Worm (Caenorhabditis elegans): ENCODE data around the gene best-14.
A peak's percentile ranks its signal among the peaks of the same experiment; 100 is the strongest.

best-14 gene

DNA sequence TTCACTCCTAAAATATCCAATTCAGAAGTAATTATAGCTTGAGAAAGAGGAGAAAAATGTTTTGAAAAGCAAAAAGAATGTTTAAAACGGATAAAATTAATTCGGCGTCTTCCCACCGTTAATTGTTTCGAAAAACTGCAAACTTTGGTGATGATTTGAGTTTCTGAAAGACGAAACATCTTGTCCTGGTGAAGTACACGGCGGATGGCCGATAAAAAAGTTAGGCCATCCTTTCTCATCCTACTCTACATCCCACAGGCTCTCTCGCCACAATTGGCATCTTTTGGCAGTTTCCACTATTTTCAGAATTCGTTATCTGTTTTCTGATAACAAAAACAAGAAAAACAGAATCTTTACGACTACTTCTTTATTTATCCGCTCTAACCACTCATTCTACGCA lies 31.9 kb upstream of the best-14 start, which contains the start of the genes C35A5.8 and hda-11 (continued):
- TF ChIP-seq egl-27 (tag; optimal IDR thresholded peaks at IDR 0.05) (no peak), alr-1 (tag; optimal IDR thresholded peaks at IDR 0.05; ENCODE audit: borderline replicate concordance) (no peak), mef-2 (tag; optimal IDR thresholded peaks at IDR 0.05) (no peak), dsc-1 (tag; optimal IDR thresholded peaks at IDR 0.05) (peak; percentile 88), vab-15 (tag; optimal IDR thresholded peaks at IDR 0.05) (no peak), nhr-77 (tag; optimal IDR thresholded peaks at IDR 0.05) (no peak), nhr-11 (tag; optimal IDR thresholded peaks at IDR 0.05) (no peak), ceh-82 (tag; optimal IDR thresholded peaks at IDR 0.05) (peak; percentile 46 to 59 (median 51)), mdl-1 (tag; optimal IDR thresholded peaks at IDR 0.05) (peak in 1 of 2 experiments; percentile 24), unc-98 (GFP tag; IDR thresholded peaks at IDR 0.05) (peak; percentile 79), fkh-10 (GFP tag; optimal IDR thresholded peaks at IDR 0.05) (no peak), ztf-4 (tag; optimal IDR thresholded peaks at IDR 0.05) (peak; percentile 34), nhr-19 (GFP tag; conservative IDR thresholded peaks at IDR 0.05) (peak; percentile 82), Y116A8C.19 (tag; optimal IDR thresholded peaks at IDR 0.05; ENCODE audit: borderline replicate concordance) (peak; percentile 65), snu-23 (GFP tag; optimal IDR thresholded peaks at IDR 0.05) (peak; percentile 86), nhr-47 (tag; optimal IDR thresholded peaks at IDR 0.05) (peak; percentile 91), fkh-4 (tag; optimal IDR thresholded peaks at IDR 0.05; ENCODE audit: borderline replicate concordance) (peak; percentile 91), tlp-1 (tag; optimal IDR thresholded peaks at IDR 0.05) (no peak), zag-1 (tag; optimal IDR thresholded peaks at IDR 0.05) (no peak), nhr-76 (tag; optimal IDR thresholded peaks at IDR 0.05) (no peak), nhr-85 (tag) (peak; percentile 92), nhr-71 (tag; optimal IDR thresholded peaks at IDR 0.05) (peak; percentile 88), hlh-4 (tag; optimal IDR thresholded peaks at IDR 0.05) (peak; percentile 57), blmp-1 (tag; optimal IDR thresholded peaks at IDR 0.05) (peak; percentile 46), unc-86 (tag; optimal IDR thresholded peaks at IDR 0.05) (peak; percentile 59), ces-1 (GFP tag; optimal IDR thresholded peaks at IDR 0.05) (no peak), sup-37 (GFP tag; optimal IDR thresholded peaks at IDR 0.05) (peak; percentile 20), nhr-90 (tag; optimal IDR thresholded peaks at IDR 0.05; ENCODE audit: poor library complexity) (peak; percentile 91), irx-1 (tag; optimal IDR thresholded peaks at IDR 0.05) (peak; percentile 93), elt-2 (tag; optimal IDR thresholded peaks at IDR 0.05) (peak; percentile 79), nhr-20 (tag; optimal IDR thresholded peaks at IDR 0.05) (peak; percentile 82), unc-62 (GFP tag; optimal IDR thresholded peaks at IDR 0.05) (no peak), nhr-237 (tag; optimal IDR thresholded peaks at IDR 0.05) (no peak), nhr-28 (tag; optimal IDR thresholded peaks at IDR 0.05) (no peak), lin-15B (tag; optimal IDR thresholded peaks at IDR 0.05) (peak; percentile 8), ets-5 (GFP tag; IDR thresholded peaks at IDR 0.05) (no peak), sox-4 (tag; optimal IDR thresholded peaks at IDR 0.05) (peak; percentile 89), C34B4.2 (tag; optimal IDR thresholded peaks at IDR 0.05) (no peak), elt-3 (tag; optimal IDR thresholded peaks at IDR 0.05) (peak in 1 of 6 experiments; percentile 22), ceh-63 (GFP tag; optimal IDR thresholded peaks at IDR 0.05) (peak; percentile 59), C16A3.4 (tag; optimal IDR thresholded peaks at IDR 0.05) (peak; percentile 46), ceh-88 (GFP tag; IDR thresholded peaks at IDR 0.05) (no peak), jun-1 (tag; optimal IDR thresholded peaks at IDR 0.05) (no peak), ceh-90 (tag; optimal IDR thresholded peaks at IDR 0.05) (peak; percentile 94), ztf-11 (tag; optimal IDR thresholded peaks at IDR 0.05) (peak in 1 of 2 experiments; percentile 94), isw-1 (GFP tag; IDR thresholded peaks at IDR 0.05) (peak; percentile 77), lsy-2 (tag; optimal IDR thresholded peaks at IDR 0.05) (peak; percentile 54 to 61), C04F5.9 (tag; optimal IDR thresholded peaks at IDR 0.05) (peak; percentile 81), mep-1 (tag; optimal IDR thresholded peaks at IDR 0.05) (peak; percentile 74), efl-3 (GFP tag; optimal IDR thresholded peaks at IDR 0.05) (peak; percentile 41), F16B12.6 (tag; optimal IDR thresholded peaks at IDR 0.05) (no peak), unc-130 (tag; optimal IDR thresholded peaks at IDR 0.05) (peak; percentile 51), hlh-17 (GFP tag; optimal IDR thresholded peaks at IDR 0.05; ENCODE audit: borderline replicate concordance) (no peak)
